Fruit fly (Drosophila melanogaster) whole organism, embryonic: Measurements from ENCODE around the gene Pnn.

Experiments
- Antp ChIP-seq: fragments of 200-800 bp; sonication (Bioruptor generic); optimal IDR thresholded peaks from 3 replicates; lab custom pipeline; 2016; ENCODE audit warnings: missing biosample characterization, missing genetic modification characterization
- B-H1 ChIP-seq: fragments of 200-800 bp; sonication (Bioruptor generic); IDR thresholded peaks from 3 replicates; pipeline ENCODE4 v1.3.6; 2022; ENCODE audit warnings: missing biosample characterization, missing genetic modification characterization
- CG11093 ChIP-seq: fragments of 200-800 bp; sonication (Bioruptor generic); IDR thresholded peaks from 3 replicates; pipeline ENCODE4 v1.3.6; 2022; ENCODE audit warnings: missing biosample characterization, missing genetic modification characterization
- CG11504 ChIP-seq: fragments of 200-800 bp; sonication (Bioruptor generic); optimal IDR thresholded peaks from 3 replicates; lab custom pipeline; 2019; ENCODE audit warnings: missing biosample characterization, mild to moderate bottlenecking, missing genetic modification characterization, moderate library complexity
- CG12219 ChIP-seq: fragments of 200-800 bp; sonication (Bioruptor generic); optimal IDR thresholded peaks from 3 replicates; lab custom pipeline; 2018; ENCODE audit warnings: missing biosample characterization, mild to moderate bottlenecking, missing genetic modification characterization
- CG15479 ChIP-seq: fragments of 200-800 bp; sonication (Bioruptor generic); optimal IDR thresholded peaks from 3 replicates; lab custom pipeline; 2019; ENCODE audit warnings: missing biosample characterization, mild to moderate bottlenecking, missing genetic modification characterization, moderate library complexity
- CG16779 ChIP-seq: fragments of 200-800 bp; sonication (Bioruptor generic); IDR thresholded peaks from 2 replicates; pipeline ENCODE4 v1.3.6; 2022; ENCODE audit warnings: missing biosample characterization, missing genetic modification characterization
- CG16863 ChIP-seq: fragments of 200-800 bp; sonication (Bioruptor generic); optimal IDR thresholded peaks from 3 replicates; lab custom pipeline; 2016; ENCODE audit warnings: missing biosample characterization, missing genetic modification characterization
- CG17328 ChIP-seq: fragments of 200-800 bp; sonication (Bioruptor generic); IDR thresholded peaks from 2 replicates; pipeline ENCODE4 v1.3.6; 2022; ENCODE audit warnings: missing biosample characterization, missing genetic modification characterization
- CG17385 ChIP-seq: fragments of 200-800 bp; sonication (Bioruptor generic); optimal IDR thresholded peaks from 3 replicates; lab custom pipeline; 2018; ENCODE audit warnings: missing biosample characterization, mild to moderate bottlenecking, missing genetic modification characterization
- CG17829 ChIP-seq: fragments of 200-800 bp; optimal IDR thresholded peaks from 2 replicates; lab custom pipeline; 2019; ENCODE audit warnings: missing biosample characterization, mild to moderate bottlenecking, missing genetic modification characterization, moderate library complexity
- CG18599 ChIP-seq: fragments of 200-800 bp; sonication (Bioruptor generic); optimal IDR thresholded peaks from 3 replicates; lab custom pipeline; 2017; ENCODE audit warnings: missing biosample characterization, missing genetic modification characterization, mild to moderate bottlenecking, moderate library complexity, missing genetic modification reagents
- CG2120 ChIP-seq: fragments of 200-800 bp; sonication (Bioruptor generic); optimal IDR thresholded peaks from 3 replicates; lab custom pipeline; 2016; ENCODE audit warnings: missing biosample characterization, missing genetic modification characterization
- CG2875 ChIP-seq: fragments of 200-800 bp; sonication (Bioruptor generic); optimal IDR thresholded peaks from 2 replicates; lab custom pipeline; 2017; ENCODE audit warnings: missing biosample characterization, mild to moderate bottlenecking, missing genetic modification characterization, missing genetic modification reagents
- CG31365 ChIP-seq: fragments of 200-800 bp; sonication (Bioruptor generic); optimal IDR thresholded peaks from 2 replicates; lab custom pipeline; 2018; ENCODE audit warnings: missing biosample characterization, mild to moderate bottlenecking, missing genetic modification characterization
- CG3163 ChIP-seq: fragments of 200-800 bp; sonication (Bioruptor generic); optimal IDR thresholded peaks from 3 replicates; lab custom pipeline; 2016; ENCODE audit warnings: missing biosample characterization, missing genetic modification characterization
- CG4404 ChIP-seq: fragments of 200-800 bp; sonication (Bioruptor generic); IDR thresholded peaks from 2 replicates; pipeline ENCODE4 v1.3.6; 2022; ENCODE audit warnings: missing biosample characterization, missing genetic modification characterization
- CG6175 ChIP-seq: fragments of 200-800 bp; sonication (Bioruptor generic); IDR thresholded peaks from 3 replicates; pipeline ENCODE4 v1.3.6; 2022; ENCODE audit warnings: missing biosample characterization, missing genetic modification characterization
- CG7357 ChIP-seq: fragments of 200-800 bp; sonication (Bioruptor generic); IDR thresholded peaks from 3 replicates; pipeline ENCODE4 v1.3.6; 2022; ENCODE audit warnings: missing biosample characterization, missing genetic modification characterization
- CG8089 ChIP-seq: fragments of 200-800 bp; sonication (Bioruptor generic); optimal IDR thresholded peaks from 3 replicates; lab custom pipeline; 2016; ENCODE audit warnings: missing biosample characterization, missing genetic modification characterization
- CG9876 ChIP-seq: fragments of 200-800 bp; sonication (Bioruptor generic); optimal IDR thresholded peaks from 2 replicates; lab custom pipeline; 2016; ENCODE audit warnings: missing biosample characterization, missing genetic modification characterization
- Dfd ChIP-seq, 2 experiments: fragments of >200 bp; optimal IDR thresholded peaks; 2 replicates each; lab custom pipeline; 2017; ENCODE audit warnings: missing biosample characterization in 2 of 2, missing genetic modification characterization in 2 of 2
- Dip3 ChIP-seq: fragments of 200-800 bp; sonication (Bioruptor generic); optimal IDR thresholded peaks from 3 replicates; lab custom pipeline; 2016; ENCODE audit warnings: missing biosample characterization, missing genetic modification characterization
- Dref ChIP-seq: fragments of 200-800 bp; sonication (Bioruptor generic); IDR thresholded peaks from 2 replicates; pipeline ENCODE4 v1.3.6; 2022; ENCODE audit warnings: missing biosample characterization, missing genetic modification characterization
- E2f1 ChIP-seq: fragments of 200-800 bp; sonication (Bioruptor generic); IDR thresholded peaks from 2 replicates; pipeline ENCODE4 v1.3.6; 2022; ENCODE audit warnings: missing biosample characterization, missing genetic modification characterization
- Ets65A ChIP-seq: fragments of 200-800 bp; sonication (Bioruptor generic); peaks from one replicate; lab custom pipeline; 2016; ENCODE audit warnings: missing biosample characterization, missing genetic modification characterization
- GATAe ChIP-seq: fragments of 200-800 bp; sonication (Bioruptor generic); conservative IDR thresholded peaks from 2 replicates; pipeline ENCODE4 v1.3.6; 2022; ENCODE audit warnings: missing biosample characterization, missing genetic modification characterization
- Gug ChIP-seq: fragments of 200-800 bp; sonication (Bioruptor generic); IDR thresholded peaks from 4 replicates; pipeline ENCODE4 v1.3.6; 2022; ENCODE audit warnings: missing biosample characterization, missing genetic modification characterization
- HmgZ ChIP-seq: fragments of 200-800 bp; sonication (Bioruptor generic); optimal IDR thresholded peaks from 2 replicates; lab custom pipeline; 2018; ENCODE audit warnings: missing biosample characterization, mild to moderate bottlenecking, missing genetic modification characterization
- Hmr ChIP-seq: fragments of 200-800 bp; sonication (Bioruptor generic); optimal IDR thresholded peaks from 3 replicates; lab custom pipeline; 2017; ENCODE audit warnings: mild to moderate bottlenecking, missing biosample characterization, missing genetic modification reagents, missing genetic modification characterization
- NK7.1 ChIP-seq: fragments of 200-800 bp; sonication (Bioruptor generic); optimal IDR thresholded peaks from 3 replicates; lab custom pipeline; 2016; ENCODE audit warnings: missing biosample characterization, missing genetic modification characterization
- Optix ChIP-seq: fragments of 200-800 bp; sonication (Bioruptor generic); IDR thresholded peaks from 3 replicates; pipeline ENCODE4 v1.3.6; 2022; ENCODE audit warnings: missing biosample characterization, missing genetic modification characterization
- Rfx ChIP-seq: fragments of 200-800 bp; sonication (Bioruptor generic); IDR thresholded peaks from 2 replicates; pipeline ENCODE4 v1.3.6; 2022; ENCODE audit warnings: missing biosample characterization, missing genetic modification characterization
- Sry-β ChIP-seq: fragments of 200-800 bp; sonication (Bioruptor generic); optimal IDR thresholded peaks from 2 replicates; lab custom pipeline; 2018; ENCODE audit warnings: missing biosample characterization, mild to moderate bottlenecking, missing genetic modification characterization, moderate library complexity
- bab2 ChIP-seq: fragments of 200-800 bp; sonication (Bioruptor generic); optimal IDR thresholded peaks from 2 replicates; lab custom pipeline; 2016; ENCODE audit warnings: missing biosample characterization, missing genetic modification characterization
- dysf ChIP-seq: fragments of 200-800 bp; sonication (Bioruptor generic); IDR thresholded peaks from 3 replicates; pipeline ENCODE4 v1.3.6; 2022; ENCODE audit warnings: missing biosample characterization, missing genetic modification characterization
- emc ChIP-seq: fragments of 200-800 bp; sonication (Bioruptor generic); optimal IDR thresholded peaks from 2 replicates; lab custom pipeline; 2016; ENCODE audit warnings: missing biosample characterization, missing genetic modification characterization
- en ChIP-seq: fragments of 200-800 bp; sonication (Bioruptor generic); optimal IDR thresholded peaks from 2 replicates; lab custom pipeline; 2016; ENCODE audit warnings: missing biosample characterization, missing genetic modification characterization
- gfzf ChIP-seq: fragments of 200-800 bp; sonication (Bioruptor generic); optimal IDR thresholded peaks from 2 replicates; lab custom pipeline; 2016; ENCODE audit warnings: missing biosample characterization, mild to moderate bottlenecking, missing genetic modification characterization, moderate library complexity
- grn ChIP-seq: fragments of 200-800 bp; sonication (Bioruptor generic); optimal IDR thresholded peaks from 3 replicates; lab custom pipeline; 2017; ENCODE audit warnings: missing biosample characterization, missing genetic modification characterization
- h ChIP-seq: fragments of >200 bp; optimal IDR thresholded peaks from 2 replicates; lab custom pipeline; 2017
- hb ChIP-seq: fragments of 200-800 bp; sonication (Bioruptor generic); IDR thresholded peaks from 3 replicates; pipeline ENCODE4 v1.3.6; 2022; ENCODE audit warnings: missing biosample characterization, missing genetic modification characterization; ENCODE audit not compliant: partially characterized antibody
- kay ChIP-seq: fragments of 200-800 bp; sonication (Bioruptor generic); optimal IDR thresholded peaks from 2 replicates; lab custom pipeline; 2016; ENCODE audit warnings: missing biosample characterization, missing genetic modification characterization
- lilli ChIP-seq: fragments of 200-800 bp; sonication (Bioruptor generic); optimal IDR thresholded peaks from 3 replicates; lab custom pipeline; 2016; ENCODE audit warnings: missing biosample characterization, missing genetic modification characterization
- mld ChIP-seq: fragments of 200-800 bp; sonication (Bioruptor generic); IDR thresholded peaks from 3 replicates; pipeline ENCODE4 v1.3.6; 2022; ENCODE audit warnings: missing biosample characterization, missing genetic modification characterization; ENCODE audit not compliant: partially characterized antibody
- pan ChIP-seq, 4 experiments: fragments of >200 bp in 3 of 4; fragments of 200-800 bp in 1 of 4; sonication (Bioruptor generic) in 1 of 4; optimal IDR thresholded peaks in 3 of 4; IDR thresholded peaks in 1 of 4; 2 replicates each; pipeline versions ENCODE4 v1.3.6 to Lab custom; 2017 to 2022; ENCODE audit warnings: missing biosample characterization in 2 of 4, missing genetic modification characterization in 2 of 4, mixed read lengths in 1 of 4
- rib ChIP-seq: fragments of 200-800 bp; sonication (Bioruptor generic); IDR thresholded peaks from 2 replicates; pipeline ENCODE4 v1.3.6; 2022; ENCODE audit warnings: missing biosample characterization, missing genetic modification characterization
- sd ChIP-seq: fragments of 200-800 bp; sonication (Bioruptor generic); optimal IDR thresholded peaks from 3 replicates; lab custom pipeline; 2018; ENCODE audit warnings: missing biosample characterization, mild to moderate bottlenecking, missing genetic modification characterization, moderate library complexity
- sens ChIP-seq: fragments of 200-800 bp; sonication (Bioruptor generic); peaks from one replicate; lab custom pipeline; 2016; ENCODE audit warnings: missing biosample characterization, missing genetic modification characterization
- sens-2 ChIP-seq: fragments of 200-800 bp; sonication (Bioruptor generic); IDR thresholded peaks from 2 replicates; pipeline ENCODE4 v1.3.6; 2022; ENCODE audit warnings: missing biosample characterization, missing genetic modification characterization
- sim ChIP-seq: fragments of 200-800 bp; sonication (Bioruptor generic); IDR thresholded peaks from 2 replicates; pipeline ENCODE4 v1.3.6; 2022; ENCODE audit warnings: missing biosample characterization, missing genetic modification characterization
- sqz ChIP-seq: fragments of 200-800 bp; sonication (Bioruptor generic); optimal IDR thresholded peaks from 3 replicates; lab custom pipeline; 2018; ENCODE audit warnings: missing biosample characterization, mild to moderate bottlenecking, missing genetic modification characterization
- z ChIP-seq: fragments of 200-800 bp; sonication (Bioruptor generic); IDR thresholded peaks from 3 replicates; pipeline ENCODE4 v1.3.6; 2022; ENCODE audit warnings: missing biosample characterization, missing genetic modification characterization

Pnn gene

dm6 chr3R:9702567-9702966, 38.1 kb upstream of the Pnn start (continued):
- TF ChIP-seq Antp (GFP tag; lab: Kevin White, UChicago) = peak; percentile 71
- TF ChIP-seq Gug (GFP tag; lab: Robert Waterston, UW) = peak; percentile 77
- peak; percentile 82 for TF ChIP-seq NK7.1 (GFP tag; lab: Kevin White, UChicago)
- no peak for TF ChIP-seq CG17328 (GFP tag; lab: Robert Waterston, UW)
- peak; percentile 31 for TF ChIP-seq CG3163 (GFP tag; lab: Kevin White, UChicago)
- peak; percentile 88 for TF ChIP-seq CG17385 (GFP tag; lab: Kevin White, UChicago)
- TF ChIP-seq Hmr = peak; percentile 93
- no peak for TF ChIP-seq GATAe (GFP tag; lab: Robert Waterston, UW)
- TF ChIP-seq emc (GFP tag; lab: Kevin White, UChicago) = peak; percentile 55
- no peak for TF ChIP-seq dysf (GFP tag; lab: Robert Waterston, UW)
- no peak for TF ChIP-seq sens-2 (GFP tag; lab: Robert Waterston, UW)
- TF ChIP-seq CG4404 (GFP tag; lab: Robert Waterston, UW) = no peak
- TF ChIP-seq sd = peak; percentile 94
- peak; percentile 86 for TF ChIP-seq CG2875 (GFP tag; lab: Kevin White, UChicago)
- peak; percentile 89 for TF ChIP-seq sqz
- no peak for TF ChIP-seq CG6175 (GFP tag; lab: Robert Waterston, UW)
- TF ChIP-seq E2f1 = no peak
- TF ChIP-seq CG11093 (GFP tag; lab: Robert Waterston, UW) = peak; percentile 82; the same call in 2 of the 3 replicates
- TF ChIP-seq lilli (GFP tag; lab: Kevin White, UChicago) = peak; percentile 94
- no peak for TF ChIP-seq hb (GFP tag; lab: Robert Waterston, UW)
- no peak for TF ChIP-seq CG16779 (GFP tag; lab: Robert Waterston, UW)
- no peak for TF ChIP-seq Rfx (GFP tag; lab: Robert Waterston, UW)
- no peak for TF ChIP-seq B-H1 (GFP tag; lab: Robert Waterston, UW)
- TF ChIP-seq Dfd (GFP tag; optimal IDR thresholded peaks at IDR 0.05; lab: Kevin White, UChicago) = no peak
- peak; percentile 58 for TF ChIP-seq CG15479 (GFP tag; lab: Kevin White, UChicago)
- TF ChIP-seq Optix (GFP tag; lab: Robert Waterston, UW) = no peak
- TF ChIP-seq CG9876 (GFP tag; lab: Kevin White, UChicago) = peak; percentile 38
- TF ChIP-seq Sry-β (GFP tag; lab: Kevin White, UChicago) = peak; percentile 29
- no peak for TF ChIP-seq sim
- peak; percentile 90 for TF ChIP-seq CG12219 (GFP tag; lab: Kevin White, UChicago)
- no peak for TF ChIP-seq h (lab: Kevin White, UChicago)
- no peak for TF ChIP-seq rib (GFP tag; lab: Robert Waterston, UW)
- peak; percentile 83 for TF ChIP-seq CG31365 (tag; lab: Kevin White, UChicago)
- peak; percentile 90 for TF ChIP-seq kay (GFP tag; lab: Kevin White, UChicago)
- TF ChIP-seq HmgZ (tag; lab: Kevin White, UChicago) = peak; percentile 86
- peak; percentile 93 for TF ChIP-seq CG11504 (tag; lab: Kevin White, UChicago)
- peak; percentile 76 for TF ChIP-seq Dip3
- peak; percentile 91 for TF ChIP-seq CG2120
- peak; percentile 98 for TF ChIP-seq sens (GFP tag; lab: Kevin White, UChicago)
- TF ChIP-seq CG8089 (GFP tag; lab: Kevin White, UChicago) = peak; percentile 80
- TF ChIP-seq Ets65A (GFP tag; lab: Kevin White, UChicago) = peak; percentile 95
- TF ChIP-seq CG7357 = peak; percentile 80
- peak; percentile 86 for TF ChIP-seq CG16863 (GFP tag; lab: Kevin White, UChicago)
- TF ChIP-seq gfzf = no peak
- TF ChIP-seq en (GFP tag; lab: Kevin White, UChicago) = peak; percentile 70
- TF ChIP-seq z = no peak
- peak; percentile 86 for TF ChIP-seq CG17829 (tag; lab: Kevin White, UChicago)
- TF ChIP-seq mld (GFP tag; lab: Robert Waterston, UW) = no peak
- TF ChIP-seq pan (optimal IDR thresholded peaks at IDR 0.05; lab: Kevin White, UChicago) = no peak
- TF ChIP-seq pan (GFP tag; optimal IDR thresholded peaks at IDR 0.05 in 1 of 2, IDR thresholded peaks at IDR 0.05 in 1 of 2) = no peak
- TF ChIP-seq grn (GFP tag; lab: Kevin White, UChicago) = peak; percentile 50
- peak; percentile 86 for TF ChIP-seq bab2 (GFP tag; lab: Kevin White, UChicago)
- peak; percentile 92 for TF ChIP-seq CG18599
- TF ChIP-seq Dref = no peak
